Worm (Caenorhabditis elegans) whole organism, L3 larva: ENCODE data around the gene C55A6.7.

ENCODE experiments used
- ceh-16 ChIP-seq: sonication (generic microtip); optimal IDR thresholded peaks from 2 replicates; lab custom pipeline; 2017; ENCODE audit warnings: missing biosample characterization, missing genetic modification characterization
- daf-12 ChIP-seq: fragments of 150-350 bp; optimal IDR thresholded peaks from 2 replicates; lab custom pipeline; 2014; ENCODE audit warnings: missing biosample characterization, missing genetic modification reagents, missing genetic modification characterization
- egl-5 ChIP-seq: fragments of 150-350 bp; optimal IDR thresholded peaks from 2 replicates; lab custom pipeline; 2017; ENCODE audit warnings: missing biosample characterization, missing genetic modification reagents, missing genetic modification characterization, inconsistent platforms
- fkh-10 ChIP-seq: sonication (generic microtip); optimal IDR thresholded peaks from 2 replicates; lab custom pipeline; 2017; ENCODE audit warnings: missing biosample characterization, missing genetic modification reagents, missing genetic modification characterization
- lin-15B ChIP-seq: fragments of 150-350 bp; optimal IDR thresholded peaks from 2 replicates; lab custom pipeline; 2014; ENCODE audit warnings: missing biosample characterization, missing genetic modification characterization
- mdl-1 ChIP-seq: fragments of 150-350 bp; optimal IDR thresholded peaks from 2 replicates; lab custom pipeline; 2014; ENCODE audit warnings: missing biosample characterization, missing genetic modification characterization
- nhr-237 ChIP-seq: fragments of 150-350 bp; optimal IDR thresholded peaks from 2 replicates; lab custom pipeline; 2014; ENCODE audit warnings: missing biosample characterization, missing genetic modification characterization
- nhr-28 ChIP-seq: fragments of 150-350 bp; optimal IDR thresholded peaks from 2 replicates; lab custom pipeline; 2014; ENCODE audit warnings: missing biosample characterization, missing genetic modification characterization
- pha-4 ChIP-seq: fragments of 150-350 bp; optimal IDR thresholded peaks from 2 replicates; lab custom pipeline; 2014; ENCODE audit warnings: missing biosample characterization, missing genetic modification reagents, missing genetic modification characterization
- unc-39 ChIP-seq: sonication (generic microtip); optimal IDR thresholded peaks from 4 replicates; lab custom pipeline; 2017; ENCODE audit warnings: missing biosample characterization, missing genetic modification characterization
- zag-1 ChIP-seq: fragments of 150-350 bp; optimal IDR thresholded peaks from 2 replicates; lab custom pipeline; 2014; ENCODE audit warnings: missing biosample characterization, missing genetic modification characterization

DNA sequence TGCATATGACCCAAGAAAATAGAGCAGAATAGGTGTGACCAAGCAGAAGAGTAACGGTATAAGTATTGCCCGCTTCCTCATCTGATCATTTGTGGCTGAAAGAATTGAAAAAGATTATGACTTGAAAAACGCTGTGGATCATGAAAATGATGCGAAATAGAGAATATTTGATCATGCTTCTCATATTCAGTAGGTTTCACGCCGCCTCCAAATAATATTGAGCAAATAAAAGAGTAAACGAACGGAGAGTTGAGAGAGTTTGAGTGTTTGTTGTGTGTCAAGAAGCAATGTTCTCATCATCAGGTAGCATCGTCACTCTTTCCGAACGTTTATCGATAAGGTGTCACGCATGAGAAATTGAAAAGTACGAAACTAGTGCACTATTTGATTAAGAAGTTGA lies 24.0 kb downstream of the C55A6.7 start, which contains the start of gene htrl-1:
- TF ChIP-seq nhr-28 (tag; lab: Kevin White, UChicago): no peak
- no peak for TF ChIP-seq egl-5
- TF ChIP-seq pha-4: peak; percentile 10
- TF ChIP-seq zag-1 (tag; lab: Kevin White, UChicago): no peak
- no peak for TF ChIP-seq daf-12
- no peak for TF ChIP-seq mdl-1 (tag; lab: Kevin White, UChicago)
- no peak for TF ChIP-seq fkh-10 (GFP tag; lab: Kevin White, UChicago)
- no peak for TF ChIP-seq lin-15B
- no peak for TF ChIP-seq nhr-237 (tag; lab: Kevin White, UChicago)
- TF ChIP-seq ceh-16 (tag; lab: Kevin White, UChicago): no peak
- TF ChIP-seq unc-39 (tag; lab: Kevin White, UChicago): no peak
